Fruit fly (Drosophila melanogaster) S2 (cell line): Measurements from ENCODE around the gene CG2162.

Experiments
- CG8478 ChIP-seq: fragments of >200 bp; optimal IDR thresholded peaks from 2 replicates; lab custom pipeline; 2018
- CTCF ChIP-seq, 2 experiments: fragments of >200 bp; optimal IDR thresholded peaks; 2 replicates each; lab custom pipeline; 2018

DNA sequence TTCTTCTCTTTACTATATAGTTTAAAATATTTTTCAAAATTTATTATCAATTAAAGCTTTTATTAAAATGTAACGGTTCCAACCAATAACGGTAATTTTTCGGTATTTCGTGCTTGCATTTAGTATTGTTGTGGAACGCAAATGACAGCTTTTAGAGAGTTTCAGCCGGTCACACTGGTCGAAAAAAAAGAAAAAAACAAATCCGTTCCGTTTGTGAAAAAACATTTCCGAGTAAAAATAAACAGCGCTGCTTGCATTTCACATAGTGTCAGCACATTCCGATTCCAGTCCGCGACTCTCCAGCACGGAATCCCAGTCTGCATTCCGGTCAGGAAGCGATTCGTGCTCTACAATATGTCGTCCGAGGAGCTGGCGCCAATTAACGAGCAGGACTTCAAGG is 15.2 kb downstream of the CG2162 start, which contains the start of gene CG32485:
- no peak for TF ChIP-seq CG8478 (lab: Kevin White, UChicago)
- TF ChIP-seq CTCF (optimal IDR thresholded peaks at IDR 0.05; lab: Kevin White, UChicago) = no peak
